Fruit fly (Drosophila melanogaster) whole organism, embryonic: ENCODE results near the gene Hsp70Bc.

Experiments
- CG12219 ChIP-seq: fragments of 200-800 bp; sonication (Bioruptor generic); optimal IDR thresholded peaks from 3 replicates; lab custom pipeline; 2018; ENCODE audit warnings: missing biosample characterization, mild to moderate bottlenecking, missing genetic modification characterization
- CG1233 ChIP-seq: fragments of 200-800 bp; sonication (Bioruptor generic); optimal IDR thresholded peaks from 4 replicates; lab custom pipeline; 2018; ENCODE audit warnings: missing biosample characterization, mild to moderate bottlenecking, missing genetic modification characterization

DNA sequence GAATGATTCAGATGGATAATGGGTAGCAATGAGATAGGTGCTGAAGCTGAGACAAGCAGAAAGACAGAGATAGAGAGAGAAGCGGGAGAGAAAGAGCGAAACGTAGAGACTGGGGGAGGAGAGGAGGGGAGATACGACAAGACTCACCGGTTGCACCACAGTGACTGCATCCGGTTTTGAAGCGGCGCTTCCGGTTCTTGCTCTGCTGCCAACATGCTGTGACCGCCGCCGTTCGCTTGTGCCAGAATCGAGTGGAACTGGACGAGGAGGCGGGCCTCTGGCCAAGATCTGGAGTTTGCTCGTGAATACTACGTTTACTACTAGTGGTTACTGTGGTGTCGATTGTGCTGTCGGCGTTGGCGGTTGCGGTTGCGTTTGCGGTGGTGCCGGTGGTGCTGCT is 6.1 kb downstream of the Hsp70Bc start:
- TF ChIP-seq CG12219 (GFP tag; lab: Kevin White, UChicago) (no peak), CG1233 (GFP tag; lab: Kevin White, UChicago) (no peak)
